Worm (Caenorhabditis elegans) whole organism, L2 larva: ENCODE measurements around the gene mob-3.
A peak's percentile ranks its signal among the peaks of the same experiment; 100 is the strongest.

Source experiments
- C34F6.9 ChIP-seq: fragments of 150-350 bp; optimal IDR thresholded peaks from 2 replicates; lab custom pipeline; 2014; ENCODE audit warnings: missing biosample characterization, missing genetic modification characterization
- F13H6.1 ChIP-seq: sonication (generic microtip); optimal IDR thresholded peaks from 2 replicates; lab custom pipeline; 2016; ENCODE audit warnings: missing genetic modification characterization, missing compliant biosample characterization
- R02D3.7 ChIP-seq: fragments of 150-350 bp; optimal IDR thresholded peaks from 2 replicates; lab custom pipeline; 2014; ENCODE audit warnings: missing biosample characterization, missing genetic modification characterization
- Y55F3AM.14 ChIP-seq: fragments of 200-800 bp; sonication (Bioruptor generic); optimal IDR thresholded peaks from 2 replicates; lab custom pipeline; 2018; ENCODE audit warnings: mild to moderate bottlenecking, missing genetic modification characterization, missing compliant biosample characterization
- ZK546.5 ChIP-seq: sonication (generic microtip); optimal IDR thresholded peaks from 2 replicates; lab custom pipeline; 2017; ENCODE audit warnings: missing biosample characterization, missing genetic modification characterization
- alr-1 ChIP-seq: fragments of 150-350 bp; optimal IDR thresholded peaks from 2 replicates; lab custom pipeline; 2014; ENCODE audit warnings: missing biosample characterization, missing genetic modification characterization
- aly-2 ChIP-seq: fragments of 150-350 bp; optimal IDR thresholded peaks from 2 replicates; lab custom pipeline; 2014; ENCODE audit warnings: missing biosample characterization, missing genetic modification characterization
- ama-1 ChIP-seq: fragments of 150-350 bp; optimal IDR thresholded peaks from 2 replicates; lab custom pipeline; 2018; ENCODE audit warnings: inconsistent platforms
- blmp-1 ChIP-seq: sonication (generic microtip); optimal IDR thresholded peaks from 2 replicates; lab custom pipeline; 2017; ENCODE audit warnings: missing genetic modification characterization, mild to moderate bottlenecking, missing compliant biosample characterization, antibody characterized with exemption, moderate library complexity; ENCODE audit not compliant: insufficient read depth
- ceh-16 ChIP-seq: fragments of 150-350 bp; optimal IDR thresholded peaks from 2 replicates; lab custom pipeline; 2014; ENCODE audit warnings: missing biosample characterization, missing genetic modification characterization
- ceh-82 ChIP-seq: fragments of 150-350 bp; optimal IDR thresholded peaks from 2 replicates; lab custom pipeline; 2014; ENCODE audit warnings: missing biosample characterization, missing genetic modification characterization
- crh-2 ChIP-seq: sonication (generic microtip); optimal IDR thresholded peaks from 2 replicates; lab custom pipeline; 2017; ENCODE audit warnings: missing biosample characterization, missing genetic modification characterization
- dmd-4 ChIP-seq: sonication (generic microtip); optimal IDR thresholded peaks from 2 replicates; lab custom pipeline; 2017; ENCODE audit warnings: missing biosample characterization, missing genetic modification characterization
- egl-27 ChIP-seq: sonication (generic microtip); optimal IDR thresholded peaks from 3 replicates; lab custom pipeline; 2017; ENCODE audit warnings: missing biosample characterization, missing genetic modification reagents, missing genetic modification characterization
- elt-1 ChIP-seq: fragments of 150-350 bp; optimal IDR thresholded peaks from 2 replicates; lab custom pipeline; 2014; ENCODE audit warnings: missing biosample characterization, missing genetic modification characterization
- elt-3 ChIP-seq: sonication (generic microtip); optimal IDR thresholded peaks from 2 replicates; lab custom pipeline; 2017; ENCODE audit warnings: missing biosample characterization, missing genetic modification characterization
- fos-1 ChIP-seq: fragments of 150-350 bp; optimal IDR thresholded peaks from 2 replicates; lab custom pipeline; 2014; ENCODE audit warnings: missing biosample characterization, missing genetic modification characterization
- gmeb-1 ChIP-seq: fragments of 150-350 bp; optimal IDR thresholded peaks from 2 replicates; lab custom pipeline; 2014; ENCODE audit warnings: missing biosample characterization, missing genetic modification characterization
- lin-11 ChIP-seq: fragments of 150-350 bp; sonication (generic microtip); optimal IDR thresholded peaks from 2 replicates; lab custom pipeline; 2014; ENCODE audit warnings: missing biosample characterization, missing genetic modification characterization, inconsistent platforms, mixed read lengths
- lin-13 ChIP-seq: fragments of 150-350 bp; optimal IDR thresholded peaks from 2 replicates; lab custom pipeline; 2014; ENCODE audit warnings: missing biosample characterization, missing genetic modification reagents, missing genetic modification characterization
- lin-39 ChIP-seq: fragments of 150-350 bp; optimal IDR thresholded peaks from 2 replicates; lab custom pipeline; 2014; ENCODE audit warnings: missing biosample characterization, missing genetic modification reagents, missing genetic modification characterization
- mab-5 ChIP-seq: fragments of 150-350 bp; optimal IDR thresholded peaks from 2 replicates; lab custom pipeline; 2014; ENCODE audit warnings: missing biosample characterization, missing genetic modification characterization
- mbf-1 ChIP-seq: sonication (generic microtip); optimal IDR thresholded peaks from 2 replicates; lab custom pipeline; 2017; ENCODE audit warnings: missing biosample characterization, missing genetic modification characterization
- mdl-1 ChIP-seq, 2 experiments: fragments of 150-350 bp in 1 of 2; sonication (generic microtip) in 1 of 2; optimal IDR thresholded peaks; 2 replicates each; lab custom pipeline; 2017; ENCODE audit warnings: missing biosample characterization in 2 of 2, missing genetic modification characterization in 2 of 2
- nhr-11 ChIP-seq: fragments of 150-350 bp; optimal IDR thresholded peaks from 2 replicates; lab custom pipeline; 2014; ENCODE audit warnings: missing biosample characterization, missing genetic modification characterization
- nhr-12 ChIP-seq: fragments of 150-350 bp; optimal IDR thresholded peaks from 2 replicates; lab custom pipeline; 2014; ENCODE audit warnings: missing biosample characterization, missing genetic modification characterization
- nhr-129 ChIP-seq: fragments of 150-350 bp; optimal IDR thresholded peaks from 2 replicates; lab custom pipeline; 2014; ENCODE audit warnings: missing biosample characterization, missing genetic modification characterization
- nhr-21 ChIP-seq: fragments of 150-350 bp; optimal IDR thresholded peaks from 2 replicates; lab custom pipeline; 2014; ENCODE audit warnings: missing biosample characterization, missing genetic modification characterization
- nhr-23 ChIP-seq: fragments of 150-350 bp; optimal IDR thresholded peaks from 2 replicates; lab custom pipeline; 2014; ENCODE audit warnings: missing biosample characterization, missing genetic modification reagents, missing genetic modification characterization
- nhr-237 ChIP-seq: fragments of 150-350 bp; optimal IDR thresholded peaks from 2 replicates; lab custom pipeline; 2014; ENCODE audit warnings: missing biosample characterization, missing genetic modification characterization
- nhr-25 ChIP-seq: fragments of 150-350 bp; sonication (generic microtip); optimal IDR thresholded peaks from 3 replicates; lab custom pipeline; 2014; ENCODE audit warnings: missing biosample characterization, missing genetic modification characterization
- nhr-77 ChIP-seq: fragments of 150-350 bp; optimal IDR thresholded peaks from 2 replicates; lab custom pipeline; 2014; ENCODE audit warnings: missing biosample characterization, missing genetic modification characterization
- peb-1 ChIP-seq: fragments of 150-350 bp; optimal IDR thresholded peaks from 2 replicates; lab custom pipeline; 2014; ENCODE audit warnings: missing biosample characterization, missing genetic modification characterization
- sem-4 ChIP-seq: fragments of 150-350 bp; optimal IDR thresholded peaks from 2 replicates; lab custom pipeline; 2014; ENCODE audit warnings: missing biosample characterization, missing genetic modification reagents, missing genetic modification characterization
- skn-1 ChIP-seq: sonication (generic microtip); optimal IDR thresholded peaks from 2 replicates; lab custom pipeline; 2017; ENCODE audit warnings: missing biosample characterization, missing genetic modification characterization
- sma-3 ChIP-seq: sonication (generic microtip); optimal IDR thresholded peaks from 2 replicates; lab custom pipeline; 2016; ENCODE audit warnings: missing genetic modification reagents, missing genetic modification characterization, missing compliant biosample characterization
- sma-9 ChIP-seq, 2 experiments: fragments of 150-350 bp in 1 of 2; sonication (generic microtip) in 1 of 2; optimal IDR thresholded peaks; 2 replicates each; lab custom pipeline; 2014 to 2016; ENCODE audit warnings: missing genetic modification characterization in 2 of 2, mild to moderate bottlenecking in 1 of 2, missing biosample characterization in 1 of 2, missing compliant biosample characterization in 1 of 2, missing genetic modification reagents in 1 of 2, moderate library complexity in 1 of 2
- snpc-4 ChIP-seq: fragments of 150-350 bp; optimal IDR thresholded peaks from 2 replicates; lab custom pipeline; 2014; ENCODE audit warnings: missing biosample characterization, missing genetic modification characterization
- unc-39 ChIP-seq: fragments of 150-350 bp; optimal IDR thresholded peaks from 2 replicates; lab custom pipeline; 2014; ENCODE audit warnings: missing biosample characterization, missing genetic modification characterization
- unc-55 ChIP-seq: fragments of 150-350 bp; sonication (generic microtip); optimal IDR thresholded peaks from 3 replicates; lab custom pipeline; 2014; ENCODE audit warnings: missing biosample characterization, missing genetic modification reagents, missing genetic modification characterization
- unc-62 ChIP-seq: fragments of 150-350 bp; optimal IDR thresholded peaks from 2 replicates; lab custom pipeline; 2014; ENCODE audit warnings: missing biosample characterization, missing genetic modification reagents, missing genetic modification characterization
- zag-1 ChIP-seq: fragments of 150-350 bp; optimal IDR thresholded peaks from 2 replicates; lab custom pipeline; 2014; ENCODE audit warnings: missing biosample characterization, missing genetic modification characterization
- ztf-1 ChIP-seq: fragments of 200-800 bp; sonication (Bioruptor generic); conservative IDR thresholded peaks from 2 replicates; pipeline ENCODE4 v1.3.6; 2022; ENCODE audit warnings: missing genetic modification characterization, missing compliant biosample characterization
- ztf-11 ChIP-seq: sonication (generic microtip); optimal IDR thresholded peaks from 2 replicates; lab custom pipeline; 2017; ENCODE audit warnings: missing biosample characterization, missing genetic modification characterization
- ztf-4 ChIP-seq: fragments of 150-350 bp; optimal IDR thresholded peaks from 2 replicates; lab custom pipeline; 2014; ENCODE audit warnings: missing biosample characterization, missing genetic modification characterization

mob-3 gene

DNA sequence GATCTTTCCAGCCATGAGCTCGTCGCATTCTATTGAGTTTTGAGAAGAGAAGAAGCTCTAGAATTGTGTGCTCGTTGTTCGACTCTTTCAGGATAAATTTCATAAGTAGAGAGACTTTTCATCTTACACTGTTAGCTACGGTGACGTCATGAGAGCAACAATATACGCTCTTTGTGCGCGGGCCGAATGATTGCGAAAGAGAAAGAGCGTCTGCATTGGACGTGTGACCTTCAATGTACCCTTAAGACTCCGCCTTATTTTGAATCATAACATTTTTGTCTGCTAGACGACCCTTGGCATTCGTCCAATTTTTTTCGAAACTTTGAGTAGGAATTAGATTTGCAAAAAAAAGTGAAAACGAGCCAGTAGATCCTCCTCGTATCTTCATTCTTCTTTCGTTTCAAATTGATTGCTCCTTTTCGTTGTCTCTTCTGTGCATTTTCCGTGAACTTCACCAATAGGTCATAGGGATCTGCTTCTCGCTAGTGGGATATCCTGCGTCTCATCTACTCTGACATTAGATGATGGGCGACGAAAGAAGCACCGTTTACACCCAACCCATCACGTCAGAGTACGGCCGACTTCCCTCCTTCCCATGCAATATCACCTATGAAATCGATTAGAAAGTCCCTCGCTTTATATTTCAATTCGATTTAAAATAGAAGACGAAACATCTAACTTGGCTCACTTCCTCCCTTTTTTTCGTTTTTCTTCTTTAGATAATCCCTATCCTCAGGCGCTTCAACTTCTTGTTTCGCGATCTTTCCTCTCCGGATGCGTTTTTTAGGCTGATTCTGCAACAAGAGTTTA is 3.0 kb upstream of the mob-3 start (continued):
- TF ChIP-seq nhr-21 (no peak), blmp-1 (no peak), sma-9 (GFP tag; optimal IDR thresholded peaks at IDR 0.05; lab: Kevin White, UChicago) (peak; percentile 89), sma-9 (tag; optimal IDR thresholded peaks at IDR 0.05; lab: Kevin White, UChicago) (no peak), nhr-237 (tag; lab: Kevin White, UChicago) (no peak), peb-1 (tag; lab: Kevin White, UChicago) (no peak), F13H6.1 (tag; lab: Kevin White, UChicago) (peak; percentile 48), mbf-1 (tag; lab: Kevin White, UChicago) (no peak), Y55F3AM.14 (GFP tag; lab: Kevin White, UChicago) (no peak), C34F6.9 (tag; lab: Kevin White, UChicago) (peak; percentile 63), ZK546.5 (tag; lab: Kevin White, UChicago) (no peak), egl-27 (tag; lab: Kevin White, UChicago) (peak; percentile 17), unc-55 (peak; percentile 61), ama-1 (lab: Kevin White, UChicago) (no peak), alr-1 (tag; lab: Kevin White, UChicago) (no peak), skn-1 (tag; lab: Kevin White, UChicago) (no peak), crh-2 (peak; percentile 51), lin-11 (tag; lab: Kevin White, UChicago) (peak; percentile 25), nhr-12 (tag; lab: Kevin White, UChicago) (no peak), gmeb-1 (no peak), lin-13 (GFP tag; lab: Kevin White, UChicago) (peak; percentile 27), mab-5 (tag; lab: Kevin White, UChicago) (no peak)

DNA sequence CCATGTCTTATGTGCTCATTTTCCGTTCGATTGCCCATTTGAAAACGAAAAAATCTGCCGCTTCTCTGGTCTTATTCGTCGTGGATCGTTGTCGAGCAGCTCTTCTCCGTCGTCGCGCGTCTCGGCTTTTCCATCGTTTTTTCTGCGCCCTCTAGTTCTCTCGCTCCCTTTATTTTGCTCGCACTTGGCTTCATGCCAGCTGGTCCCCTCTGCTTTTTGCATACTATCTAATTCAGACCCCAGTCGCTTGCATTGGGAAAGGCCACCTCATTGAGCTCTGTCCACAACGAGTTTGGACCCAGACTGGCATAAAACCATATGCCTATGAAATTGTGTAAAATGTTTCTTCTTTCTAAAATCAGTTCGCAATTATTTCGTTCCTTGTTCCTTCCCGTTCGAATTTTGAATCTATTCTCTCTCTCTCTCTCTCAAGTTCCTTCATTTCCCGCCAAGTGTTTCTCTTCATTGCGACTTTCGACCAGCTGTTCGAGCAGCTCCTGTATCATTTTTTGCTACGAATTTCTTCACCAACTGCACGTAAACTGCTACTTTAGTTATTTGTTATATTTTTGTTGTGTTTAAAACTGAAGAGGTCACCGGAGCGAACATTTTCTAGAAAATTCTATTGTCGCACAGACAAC is 1.5 kb upstream of the mob-3 start:
- TF ChIP-seq sma-3 (GFP tag; lab: Kevin White, UChicago): no peak
- no peak for TF ChIP-seq alr-1 (tag; lab: Kevin White, UChicago)
- peak; percentile 31 for TF ChIP-seq sma-9 (GFP tag; optimal IDR thresholded peaks at IDR 0.05; lab: Kevin White, UChicago)
- TF ChIP-seq sma-9 (tag; optimal IDR thresholded peaks at IDR 0.05; lab: Kevin White, UChicago): no peak
- TF ChIP-seq zag-1 (tag; lab: Kevin White, UChicago): peak; percentile 54
- TF ChIP-seq ZK546.5 (tag; lab: Kevin White, UChicago): no peak
- no peak for TF ChIP-seq elt-3 (tag; lab: Kevin White, UChicago)
- no peak for TF ChIP-seq unc-39
- no peak for TF ChIP-seq egl-27 (tag; lab: Kevin White, UChicago)
- TF ChIP-seq ceh-82: no peak
- no peak for TF ChIP-seq ztf-4
- TF ChIP-seq nhr-21: no peak
- no peak for TF ChIP-seq unc-62 (GFP tag; lab: Kevin White, UChicago)
- no peak for TF ChIP-seq nhr-237 (tag; lab: Kevin White, UChicago)
- TF ChIP-seq ztf-1 (GFP tag; lab: Robert Waterston, UW): no peak
- peak; percentile 22 for TF ChIP-seq nhr-129 (tag; lab: Kevin White, UChicago)
- TF ChIP-seq nhr-77 (tag; lab: Kevin White, UChicago): no peak
- no peak for TF ChIP-seq crh-2
- TF ChIP-seq fos-1 (tag; lab: Kevin White, UChicago): no peak
- no peak for TF ChIP-seq skn-1 (tag; lab: Kevin White, UChicago)
- no peak for TF ChIP-seq ztf-11 (tag; lab: Kevin White, UChicago)
- TF ChIP-seq mbf-1 (tag; lab: Kevin White, UChicago): no peak
- TF ChIP-seq lin-39 (tag; lab: Kevin White, UChicago): no peak
- TF ChIP-seq nhr-23 (tag; lab: Kevin White, UChicago): no peak
- TF ChIP-seq gmeb-1: no peak
- peak; percentile 17 for TF ChIP-seq unc-55
- no peak for TF ChIP-seq ama-1 (lab: Kevin White, UChicago)
- no peak for TF ChIP-seq snpc-4
- TF ChIP-seq C34F6.9 (tag; lab: Kevin White, UChicago): peak; percentile 22
- no peak for TF ChIP-seq nhr-11
- TF ChIP-seq F13H6.1 (tag; lab: Kevin White, UChicago): peak; percentile 61
- no peak for TF ChIP-seq nhr-25 (tag; lab: Kevin White, UChicago)
- TF ChIP-seq peb-1 (tag; lab: Kevin White, UChicago): no peak
- TF ChIP-seq aly-2 (tag; lab: Kevin White, UChicago): no peak
- TF ChIP-seq dmd-4: no peak
- no peak for TF ChIP-seq R02D3.7 (tag; lab: Kevin White, UChicago)
- TF ChIP-seq elt-1 (tag; lab: Kevin White, UChicago): no peak
- TF ChIP-seq lin-11 (tag; lab: Kevin White, UChicago): peak; percentile 37
- TF ChIP-seq mdl-1 (tag; optimal IDR thresholded peaks at IDR 0.05; lab: Kevin White, UChicago): no peak
- no peak for TF ChIP-seq sem-4 (tag; lab: Kevin White, UChicago)
- no peak for TF ChIP-seq nhr-12 (tag; lab: Kevin White, UChicago)
- TF ChIP-seq ceh-16: no peak
- no peak for TF ChIP-seq mab-5 (tag; lab: Kevin White, UChicago)
